Worm (Caenorhabditis elegans) whole organism, midembryonic: ENCODE data around the gene C17H12.8.

Experiments
- T22C8.4 ChIP-seq: fragments of 200-800 bp; sonication (Bioruptor generic); IDR thresholded peaks from 2 replicates; pipeline ENCODE4 v1.3.6; 2022; ENCODE audit warnings: missing genetic modification characterization, missing compliant biosample characterization
- cog-1 ChIP-seq: sonication (generic microtip); optimal IDR thresholded peaks from 2 replicates; lab custom pipeline; 2016; ENCODE audit warnings: missing genetic modification characterization, missing compliant biosample characterization
- flt-1 ChIP-seq: fragments of 200-800 bp; sonication (Bioruptor generic); IDR thresholded peaks from 2 replicates; pipeline ENCODE4 v1.3.6; 2022; ENCODE audit warnings: missing genetic modification characterization, missing compliant biosample characterization
- klf-2 ChIP-seq: fragments of 200-800 bp; sonication (Bioruptor generic); conservative IDR thresholded peaks from 2 replicates; pipeline ENCODE4 v1.3.6; 2022; ENCODE audit warnings: missing genetic modification reagents, missing genetic modification characterization, missing compliant biosample characterization
- ref-1 ChIP-seq: fragments of 200-800 bp; sonication (Bioruptor generic); conservative IDR thresholded peaks from 2 replicates; pipeline ENCODE4 v1.3.6; 2022; ENCODE audit warnings: missing genetic modification reagents, missing genetic modification characterization, missing compliant biosample characterization

- no peak for TF ChIP-seq flt-1 (GFP tag; lab: Robert Waterston, UW)
- no peak for TF ChIP-seq cog-1 (tag; lab: Kevin White, UChicago)
- TF ChIP-seq T22C8.4, result no peak
- no peak for TF ChIP-seq klf-2 (GFP tag; lab: Robert Waterston, UW)
- no peak for TF ChIP-seq ref-1 (GFP tag; lab: Robert Waterston, UW)
These were observed 11.9 kb upstream of the C17H12.8 start, which contains the start of gene C17H12.10 for ce11 chrIV:6806475-6807063.
